Fruit fly (Drosophila melanogaster): ENCODE results near the gene CG12540.
A peak's percentile ranks its signal among the peaks of the same experiment; 100 is the strongest.

Gene CG12540

DNA sequence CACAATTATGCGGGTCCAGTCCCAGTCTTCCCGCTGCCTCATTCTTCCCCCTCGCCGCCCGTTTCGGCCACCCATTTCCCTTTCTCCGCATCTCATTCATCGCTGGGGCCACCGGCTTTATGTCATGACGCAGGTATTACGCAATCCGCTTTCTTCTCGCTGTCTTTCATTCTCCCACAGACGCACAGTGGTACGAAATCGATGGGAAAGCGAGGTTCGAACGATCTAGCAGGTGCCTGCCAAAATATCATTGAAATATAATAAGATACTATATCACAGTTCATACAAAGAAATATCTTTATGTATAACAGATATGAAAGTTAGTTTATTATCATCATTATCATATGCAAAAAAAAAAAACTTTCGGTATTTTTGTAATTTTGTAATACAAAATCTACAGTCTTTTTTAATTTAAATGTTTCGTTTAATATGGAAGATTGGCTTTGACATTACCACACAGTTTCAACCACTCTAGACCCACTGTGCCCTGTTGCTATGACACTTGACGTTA, 12.4 kb upstream of the CG12540 start (continued):
- TF ChIP-seq gcm (GFP tag; optimal IDR thresholded peaks at IDR 0.05): peak; percentile 65
- TF ChIP-seq Stat92E (GFP tag; optimal IDR thresholded peaks at IDR 0.05): no peak
- no peak for TF ChIP-seq sc (optimal IDR thresholded peaks at IDR 0.05)
- TF ChIP-seq sc (GFP tag; optimal IDR thresholded peaks at IDR 0.05): peak; percentile 42
- peak; percentile 37 for TF ChIP-seq Meics (GFP tag; optimal IDR thresholded peaks at IDR 0.05)
- TF ChIP-seq CG8388 (GFP tag; optimal IDR thresholded peaks at IDR 0.05): peak; percentile 69
- TF ChIP-seq dmrt11E (tag; optimal IDR thresholded peaks at IDR 0.05): peak; percentile 65
- TF ChIP-seq CG17802 (tag; optimal IDR thresholded peaks at IDR 0.05): no peak
- TF ChIP-seq her (GFP tag; optimal IDR thresholded peaks at IDR 0.05): no peak
- 0 out of 2 replicates have a peak, but pooled peaks have one; percentile 18 for TF ChIP-seq CG4730 (GFP tag; IDR thresholded peaks at IDR 0.05)
- peak; percentile 29 for TF ChIP-seq Nf-YB (GFP tag; optimal IDR thresholded peaks at IDR 0.05)
- 0 out of 2 replicates have a peak, but pooled peaks have one; percentile 26 for TF ChIP-seq danr (GFP tag; IDR thresholded peaks at IDR 0.05)
- peak; percentile 21 for TF ChIP-seq CG18764 (GFP tag; optimal IDR thresholded peaks at IDR 0.05)
- TF ChIP-seq ttk (GFP tag; IDR thresholded peaks at IDR 0.05): peak; percentile 55
- TF ChIP-seq TFAM (GFP tag; optimal IDR thresholded peaks at IDR 0.05): peak; percentile 12
- peak; percentile 45; the same call in 1 of the 2 replicates for TF ChIP-seq ara (GFP tag; IDR thresholded peaks at IDR 0.05)
- peak; percentile 83 for TF ChIP-seq CG17361 (GFP tag; IDR thresholded peaks at IDR 0.05)
- peak; percentile 4 for TF ChIP-seq twi (tag; optimal IDR thresholded peaks at IDR 0.05)
- no peak for TF ChIP-seq CG12219 (GFP tag; optimal IDR thresholded peaks at IDR 0.05)
- TF ChIP-seq Opbp (GFP tag; IDR thresholded peaks at IDR 0.05; ENCODE audit: partially characterized antibody): no peak
- no peak for TF ChIP-seq E2f1 (GFP tag; IDR thresholded peaks at IDR 0.05)
- TF ChIP-seq CG5180 (GFP tag; optimal IDR thresholded peaks at IDR 0.05): peak; percentile 48
- peak; percentile 53 for TF ChIP-seq CG16815 (GFP tag; optimal IDR thresholded peaks at IDR 0.05)
- TF ChIP-seq CG5245 (GFP tag; optimal IDR thresholded peaks at IDR 0.05): peak; percentile 38
- TF ChIP-seq CG6683 (GFP tag; optimal IDR thresholded peaks at IDR 0.05): peak; percentile 24
- TF ChIP-seq zf30C (GFP tag; optimal IDR thresholded peaks at IDR 0.05): no peak
- TF ChIP-seq Mes4 (GFP tag; optimal IDR thresholded peaks at IDR 0.05): peak; percentile 13
- peak; percentile 61 for TF ChIP-seq odd (GFP tag; optimal IDR thresholded peaks at IDR 0.05)
- TF ChIP-seq CG11504 (tag; optimal IDR thresholded peaks at IDR 0.05): peak; percentile 82
- peak; percentile 38 for TF ChIP-seq CG2875 (GFP tag; optimal IDR thresholded peaks at IDR 0.05)
- TF ChIP-seq CG11723 (GFP tag; optimal IDR thresholded peaks at IDR 0.05): peak; percentile 56
- TF ChIP-seq en (GFP tag; optimal IDR thresholded peaks at IDR 0.05): peak; percentile 4
- peak; percentile 48 for TF ChIP-seq Drgx (GFP tag; IDR thresholded peaks at IDR 0.05)
- peak; percentile 49 for TF ChIP-seq onecut (GFP tag; IDR thresholded peaks at IDR 0.05)
- TF ChIP-seq CG12299 (tag; optimal IDR thresholded peaks at IDR 0.05): no peak
- no peak for TF ChIP-seq D (optimal IDR thresholded peaks at IDR 0.05)
- TF ChIP-seq D (GFP tag; optimal IDR thresholded peaks at IDR 0.05): peak; percentile 74
- peak; percentile 73 for TF ChIP-seq tio (GFP tag; optimal IDR thresholded peaks at IDR 0.05)
- TF ChIP-seq Abd-B (GFP tag; optimal IDR thresholded peaks at IDR 0.05): no peak
- TF ChIP-seq da (GFP tag; optimal IDR thresholded peaks at IDR 0.05): no peak
- peak; percentile 37 for TF ChIP-seq salm (tag; optimal IDR thresholded peaks at IDR 0.05)
- peak; percentile 66 for TF ChIP-seq Med (GFP tag)
- peak; percentile 66 for TF ChIP-seq CG12391 (tag; optimal IDR thresholded peaks at IDR 0.05)
- peak; percentile 56 for TF ChIP-seq CG15269 (tag; optimal IDR thresholded peaks at IDR 0.05)
- peak; percentile 28 for TF ChIP-seq D19B (GFP tag; optimal IDR thresholded peaks at IDR 0.05)
- peak; percentile 60; the same call in 1 of the 2 replicates for TF ChIP-seq CG17328 (GFP tag; IDR thresholded peaks at IDR 0.05)
- peak; percentile 51 for TF ChIP-seq HLH3B (GFP tag; IDR thresholded peaks at IDR 0.05)
- peak; percentile 56 for TF ChIP-seq CG18599 (GFP tag; optimal IDR thresholded peaks at IDR 0.05)
- TF ChIP-seq sens (GFP tag): peak; percentile 95
- peak; percentile 19 for TF ChIP-seq CG2120 (GFP tag; optimal IDR thresholded peaks at IDR 0.05)

All from whole organism, embryonic.